Worm (Caenorhabditis elegans): Measurements from ENCODE around the gene tbx-37.
A peak's percentile ranks its signal among the peaks of the same experiment; 100 is the strongest.

The tbx-37 gene

ce11 chrIII:11227025-11227424, at the start of gene tbx-37:
Gene tbx-37, minus strand, starts transcription at chrIII:11227125.
- TF ChIP-seq elt-3 (tag; optimal IDR thresholded peaks at IDR 0.05), result no peak
- no peak for TF ChIP-seq lin-13 (tag; optimal IDR thresholded peaks at IDR 0.05)
- TF ChIP-seq nhr-2 (tag; optimal IDR thresholded peaks at IDR 0.05), result no peak
- TF ChIP-seq unc-62 (GFP tag; optimal IDR thresholded peaks at IDR 0.05), result no peak
- no peak for TF ChIP-seq lin-32 (GFP tag; optimal IDR thresholded peaks at IDR 0.05)
- no peak for TF ChIP-seq unc-120 (tag; optimal IDR thresholded peaks at IDR 0.05; ENCODE audit: poor library complexity, severe bottlenecking)
- no peak for TF ChIP-seq ceh-39 (tag; optimal IDR thresholded peaks at IDR 0.05)
- no peak for TF ChIP-seq mls-2 (tag; optimal IDR thresholded peaks at IDR 0.05)
- TF ChIP-seq flh-1 (GFP tag; optimal IDR thresholded peaks at IDR 0.05), result no peak
- no peak for TF ChIP-seq M03D4.4 (tag; optimal IDR thresholded peaks at IDR 0.05)
- TF ChIP-seq nhr-12 (tag; optimal IDR thresholded peaks at IDR 0.05), result no peak
- TF ChIP-seq sem-2 (GFP tag; optimal IDR thresholded peaks at IDR 0.05), result no peak
- TF ChIP-seq nhr-76 (tag; optimal IDR thresholded peaks at IDR 0.05), result no peak
- no peak for TF ChIP-seq ceh-43 (GFP tag; optimal IDR thresholded peaks at IDR 0.05)
- no peak for TF ChIP-seq cnd-1 (tag; optimal IDR thresholded peaks at IDR 0.05)

ce11 chrIII:11274590-11275116, 47.7 kb upstream of the tbx-37 start, which contains the start of gene Y47D3A.20:
Gene Y47D3A.20, plus strand, starts transcription at chrIII:11275066.
- no peak for TF ChIP-seq zip-8 (tag; optimal IDR thresholded peaks at IDR 0.05)
- no peak for TF ChIP-seq elt-1 (tag; optimal IDR thresholded peaks at IDR 0.05; ENCODE audit: borderline replicate concordance, insufficient read depth)
- TF ChIP-seq ces-1 (GFP tag; optimal IDR thresholded peaks at IDR 0.05), result peak; percentile 41

- no peak for TF ChIP-seq snpc-4 (tag; optimal IDR thresholded peaks at IDR 0.05)
- no peak for TF ChIP-seq mep-1 (tag; optimal IDR thresholded peaks at IDR 0.05)
- no peak for TF ChIP-seq nhr-12 (tag; optimal IDR thresholded peaks at IDR 0.05)
- no peak for TF ChIP-seq lin-32 (GFP tag; optimal IDR thresholded peaks at IDR 0.05)
- TF ChIP-seq bed-3 (GFP tag; optimal IDR thresholded peaks at IDR 0.05), result no peak
These were observed 43.9 kb upstream of the tbx-37 start, which contains the start of gene obr-1 for ce11 chrIII:11270795-11271194. Gene obr-1, minus strand, starts transcription at chrIII:11270895.

ce11 chrIII:11269206-11269605, 42.3 kb upstream of the tbx-37 start:
- TF ChIP-seq M03D4.4 (tag; optimal IDR thresholded peaks at IDR 0.05) (no peak), unc-39 (tag; optimal IDR thresholded peaks at IDR 0.05) (no peak), snpc-4 (tag; optimal IDR thresholded peaks at IDR 0.05) (no peak), nhr-237 (tag; optimal IDR thresholded peaks at IDR 0.05) (no peak), bed-3 (GFP tag; optimal IDR thresholded peaks at IDR 0.05) (no peak), tbx-8 (GFP tag; optimal IDR thresholded peaks at IDR 0.05) (no peak), lsy-2 (tag; optimal IDR thresholded peaks at IDR 0.05) (no peak), nhr-76 (tag; optimal IDR thresholded peaks at IDR 0.05) (no peak), ham-2 (GFP tag; optimal IDR thresholded peaks at IDR 0.05) (no peak), lin-32 (GFP tag; optimal IDR thresholded peaks at IDR 0.05) (no peak), lin-13 (tag; optimal IDR thresholded peaks at IDR 0.05) (no peak), ces-1 (GFP tag; optimal IDR thresholded peaks at IDR 0.05) (no peak), ceh-43 (GFP tag; optimal IDR thresholded peaks at IDR 0.05) (no peak), nhr-28 (tag; optimal IDR thresholded peaks at IDR 0.05) (no peak), pha-4 (tag; optimal IDR thresholded peaks at IDR 0.05) (no peak), flh-1 (GFP tag; optimal IDR thresholded peaks at IDR 0.05) (no peak), mep-1 (tag; optimal IDR thresholded peaks at IDR 0.05) (no peak)

ce11 chrIII:11268532-11268931, 41.6 kb upstream of the tbx-37 start:
- TF ChIP-seq unc-39 (tag; optimal IDR thresholded peaks at IDR 0.05) (no peak), mab-5 (tag; optimal IDR thresholded peaks at IDR 0.05) (no peak), sptf-1 (tag; optimal IDR thresholded peaks at IDR 0.05) (no peak), nhr-28 (tag; optimal IDR thresholded peaks at IDR 0.05) (no peak), drap-1 (GFP tag; optimal IDR thresholded peaks at IDR 0.05) (no peak), elt-3 (tag; optimal IDR thresholded peaks at IDR 0.05) (no peak), unc-120 (tag; optimal IDR thresholded peaks at IDR 0.05; ENCODE audit: poor library complexity, severe bottlenecking) (no peak), lin-13 (tag; optimal IDR thresholded peaks at IDR 0.05) (no peak), ceh-43 (GFP tag; optimal IDR thresholded peaks at IDR 0.05) (no peak), cnd-1 (tag; optimal IDR thresholded peaks at IDR 0.05) (no peak), ces-1 (GFP tag; optimal IDR thresholded peaks at IDR 0.05) (no peak), ztf-11 (tag; optimal IDR thresholded peaks at IDR 0.05) (no peak), unc-62 (GFP tag; optimal IDR thresholded peaks at IDR 0.05) (no peak), bed-3 (GFP tag; optimal IDR thresholded peaks at IDR 0.05) (no peak)
